Fruit fly (Drosophila melanogaster) whole organism, prepupa: ENCODE data around the gene CG9021.

Experiments used
- CG11294 ChIP-seq: fragments of 200-800 bp; sonication (Bioruptor generic); IDR thresholded peaks from 2 replicates; pipeline ENCODE4 v1.3.6; 2022; ENCODE audit warnings: missing biosample characterization, missing genetic modification characterization
- CG11762 ChIP-seq: fragments of 200-800 bp; sonication (Bioruptor generic); optimal IDR thresholded peaks from 3 replicates; lab custom pipeline; 2016; ENCODE audit warnings: missing biosample characterization, missing genetic modification characterization; ENCODE audit not compliant: insufficient read depth
- CG11902 ChIP-seq: fragments of 200-800 bp; sonication (Bioruptor generic); optimal IDR thresholded peaks from 3 replicates; lab custom pipeline; 2016; ENCODE audit warnings: missing biosample characterization, missing genetic modification characterization
- CG15336 ChIP-seq: fragments of 200-800 bp; sonication (Bioruptor generic); IDR thresholded peaks from 2 replicates; pipeline ENCODE4 v1.3.6; 2022; ENCODE audit warnings: missing biosample characterization, missing genetic modification characterization
- CG1621 ChIP-seq: fragments of 200-800 bp; sonication (Bioruptor generic); optimal IDR thresholded peaks from 3 replicates; lab custom pipeline; 2018; ENCODE audit warnings: missing biosample characterization, mild to moderate bottlenecking, missing genetic modification characterization
- CG16779 ChIP-seq: fragments of 200-800 bp; sonication (Bioruptor generic); optimal IDR thresholded peaks from 3 replicates; lab custom pipeline; 2017; ENCODE audit warnings: missing biosample characterization, mild to moderate bottlenecking, missing genetic modification characterization
- CG31627 ChIP-seq: fragments of 200-800 bp; sonication (Bioruptor generic); optimal IDR thresholded peaks from 3 replicates; lab custom pipeline; 2016; ENCODE audit warnings: missing biosample characterization, missing genetic modification characterization
- CG32006 ChIP-seq: fragments of 200-800 bp; sonication (Bioruptor generic); optimal IDR thresholded peaks from 3 replicates; lab custom pipeline; 2017; ENCODE audit warnings: missing biosample characterization, mild to moderate bottlenecking, missing genetic modification characterization
- CG34406 ChIP-seq: fragments of 200-800 bp; sonication (Bioruptor generic); optimal IDR thresholded peaks from 3 replicates; lab custom pipeline; 2016; ENCODE audit warnings: missing biosample characterization, missing genetic modification characterization
- CG3919 ChIP-seq: fragments of 200-800 bp; sonication (Bioruptor generic); optimal IDR thresholded peaks from 3 replicates; lab custom pipeline; 2016; ENCODE audit warnings: missing biosample characterization, missing genetic modification characterization
- CG4318 ChIP-seq: fragments of 200-800 bp; sonication (Bioruptor generic); optimal IDR thresholded peaks from 3 replicates; lab custom pipeline; 2017; ENCODE audit warnings: missing biosample characterization, mild to moderate bottlenecking, missing genetic modification characterization
- CG6163 ChIP-seq: fragments of 200-800 bp; sonication (Bioruptor generic); IDR thresholded peaks from 3 replicates; pipeline ENCODE4 v1.3.6; 2022; ENCODE audit warnings: missing biosample characterization, missing genetic modification characterization
- CG6792 ChIP-seq: fragments of 200-800 bp; sonication (Bioruptor generic); optimal IDR thresholded peaks from 3 replicates; lab custom pipeline; 2016; ENCODE audit warnings: missing biosample characterization, missing genetic modification characterization
- CG6808 ChIP-seq: fragments of 200-800 bp; sonication (Bioruptor generic); optimal IDR thresholded peaks from 3 replicates; lab custom pipeline; 2017; ENCODE audit warnings: missing biosample characterization, missing genetic modification characterization, mild to moderate bottlenecking, moderate library complexity, missing genetic modification reagents
- CG6854 ChIP-seq: fragments of 200-800 bp; sonication (Bioruptor generic); optimal IDR thresholded peaks from 2 replicates; lab custom pipeline; 2017; ENCODE audit warnings: missing biosample characterization, mild to moderate bottlenecking, missing genetic modification characterization
- CG7368 ChIP-seq: fragments of 200-800 bp; sonication (Bioruptor generic); optimal IDR thresholded peaks from 3 replicates; lab custom pipeline; 2016; ENCODE audit warnings: missing biosample characterization, missing genetic modification characterization
- CG8319 ChIP-seq: fragments of 200-800 bp; sonication (Bioruptor generic); optimal IDR thresholded peaks from 3 replicates; lab custom pipeline; 2016; ENCODE audit warnings: missing biosample characterization, missing genetic modification characterization
- CG9139 ChIP-seq: fragments of 200-800 bp; sonication (Bioruptor generic); optimal IDR thresholded peaks from 3 replicates; lab custom pipeline; 2017; ENCODE audit warnings: missing biosample characterization, mild to moderate bottlenecking, missing genetic modification characterization
- Eip75B ChIP-seq: fragments of 200-800 bp; sonication (Bioruptor generic); optimal IDR thresholded peaks from 3 replicates; lab custom pipeline; 2016; ENCODE audit warnings: missing biosample characterization, missing genetic modification characterization
- Ets21C ChIP-seq: fragments of 200-800 bp; sonication (Bioruptor generic); optimal IDR thresholded peaks from 3 replicates; lab custom pipeline; 2016; ENCODE audit warnings: missing biosample characterization, missing genetic modification characterization
- Ets96B ChIP-seq: fragments of 200-800 bp; optimal IDR thresholded peaks from 2 replicates; lab custom pipeline; 2019; ENCODE audit warnings: missing biosample characterization, mild to moderate bottlenecking, missing genetic modification characterization, moderate library complexity
- Gug ChIP-seq: fragments of 200-800 bp; sonication (Bioruptor generic); IDR thresholded peaks from 2 replicates; pipeline ENCODE4 v1.3.6; 2022; ENCODE audit warnings: missing biosample characterization, missing genetic modification characterization
- Hr39 ChIP-seq: fragments of 200-800 bp; sonication (Bioruptor generic); optimal IDR thresholded peaks from 2 replicates; lab custom pipeline; 2016; ENCODE audit warnings: missing biosample characterization, missing genetic modification characterization
- Lpt ChIP-seq: fragments of 200-800 bp; sonication (Bioruptor generic); optimal IDR thresholded peaks from 3 replicates; lab custom pipeline; 2016; ENCODE audit warnings: missing biosample characterization, missing genetic modification characterization
- Smox ChIP-seq: fragments of 200-800 bp; sonication (Bioruptor generic); optimal IDR thresholded peaks from 3 replicates; lab custom pipeline; 2016; ENCODE audit warnings: missing biosample characterization, missing genetic modification characterization
- Sox14 ChIP-seq: fragments of 200-800 bp; sonication (Bioruptor generic); optimal IDR thresholded peaks from 3 replicates; lab custom pipeline; 2016; ENCODE audit warnings: missing biosample characterization, missing genetic modification characterization
- Sox15 ChIP-seq: fragments of 200-800 bp; sonication (Bioruptor generic); optimal IDR thresholded peaks from 3 replicates; lab custom pipeline; 2016; ENCODE audit warnings: missing biosample characterization, missing genetic modification characterization
- cyc ChIP-seq: fragments of 200-800 bp; sonication (Bioruptor generic); optimal IDR thresholded peaks from 3 replicates; lab custom pipeline; 2016; ENCODE audit warnings: missing biosample characterization, missing genetic modification characterization
- dac ChIP-seq: fragments of 200-800 bp; sonication (Bioruptor generic); optimal IDR thresholded peaks from 2 replicates; lab custom pipeline; 2017; ENCODE audit warnings: missing biosample characterization, mild to moderate bottlenecking, missing genetic modification characterization
- esn ChIP-seq: fragments of 200-800 bp; sonication (Bioruptor generic); optimal IDR thresholded peaks from 2 replicates; lab custom pipeline; 2016; ENCODE audit warnings: missing biosample characterization, mild to moderate bottlenecking, missing genetic modification characterization, moderate library complexity
- fkh ChIP-seq: fragments of 200-800 bp; sonication (Bioruptor generic); optimal IDR thresholded peaks from 3 replicates; lab custom pipeline; 2017; ENCODE audit warnings: missing biosample characterization, mild to moderate bottlenecking, missing genetic modification characterization, moderate library complexity
- lz ChIP-seq: fragments of 200-800 bp; sonication (Bioruptor generic); optimal IDR thresholded peaks from 3 replicates; lab custom pipeline; 2016; ENCODE audit warnings: missing biosample characterization, missing genetic modification characterization
- net ChIP-seq: fragments of 200-800 bp; sonication (Bioruptor generic); optimal IDR thresholded peaks from 3 replicates; lab custom pipeline; 2016; ENCODE audit warnings: missing biosample characterization, missing genetic modification characterization
- salr ChIP-seq, 2 experiments: fragments of 200-800 bp; sonication (Bioruptor generic); optimal IDR thresholded peaks; 3 replicates each; lab custom pipeline; 2016 to 2018; ENCODE audit warnings: missing biosample characterization in 2 of 2, missing genetic modification characterization in 2 of 2, mild to moderate bottlenecking in 1 of 2
- svp ChIP-seq: fragments of 200-800 bp; sonication (Bioruptor generic); peaks from one replicate; lab custom pipeline; 2016; ENCODE audit warnings: missing biosample characterization, missing genetic modification characterization
- topi ChIP-seq: fragments of 200-800 bp; sonication (Bioruptor generic); optimal IDR thresholded peaks from 3 replicates; lab custom pipeline; 2016; ENCODE audit warnings: missing biosample characterization, missing genetic modification characterization

The CG9021 gene

DNA sequence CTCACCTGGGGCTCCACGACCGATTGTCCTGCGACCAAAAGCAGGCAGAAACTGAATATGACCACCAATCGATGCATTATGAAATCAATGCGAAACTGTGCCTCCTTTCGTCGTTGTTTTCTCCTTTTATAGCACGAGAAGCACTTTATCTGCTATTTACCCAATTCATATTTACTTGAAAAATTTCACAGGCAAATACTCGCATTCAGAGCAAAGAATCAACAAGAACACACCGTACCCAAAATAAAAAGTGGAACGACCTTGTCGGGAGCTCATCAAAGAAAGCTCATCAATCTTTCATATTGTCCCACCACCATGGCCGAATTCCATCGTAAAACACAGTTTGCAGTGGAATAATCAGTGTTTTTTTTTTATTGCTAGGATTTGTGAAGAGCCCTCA lies at the start of gene CG9021 (continued):
- TF ChIP-seq CG11294 (GFP tag; lab: Robert Waterston, UW), result no peak
- peak; percentile 35 for TF ChIP-seq Hr39 (GFP tag; lab: Kevin White, UChicago)
- TF ChIP-seq CG34406 (GFP tag; lab: Kevin White, UChicago), result peak; percentile 18
- TF ChIP-seq lz (GFP tag; lab: Kevin White, UChicago), result peak; percentile 16
- no peak for TF ChIP-seq net
- TF ChIP-seq CG31627 (GFP tag; lab: Kevin White, UChicago), result no peak
- no peak for TF ChIP-seq Ets96B (tag; lab: Kevin White, UChicago)

DNA sequence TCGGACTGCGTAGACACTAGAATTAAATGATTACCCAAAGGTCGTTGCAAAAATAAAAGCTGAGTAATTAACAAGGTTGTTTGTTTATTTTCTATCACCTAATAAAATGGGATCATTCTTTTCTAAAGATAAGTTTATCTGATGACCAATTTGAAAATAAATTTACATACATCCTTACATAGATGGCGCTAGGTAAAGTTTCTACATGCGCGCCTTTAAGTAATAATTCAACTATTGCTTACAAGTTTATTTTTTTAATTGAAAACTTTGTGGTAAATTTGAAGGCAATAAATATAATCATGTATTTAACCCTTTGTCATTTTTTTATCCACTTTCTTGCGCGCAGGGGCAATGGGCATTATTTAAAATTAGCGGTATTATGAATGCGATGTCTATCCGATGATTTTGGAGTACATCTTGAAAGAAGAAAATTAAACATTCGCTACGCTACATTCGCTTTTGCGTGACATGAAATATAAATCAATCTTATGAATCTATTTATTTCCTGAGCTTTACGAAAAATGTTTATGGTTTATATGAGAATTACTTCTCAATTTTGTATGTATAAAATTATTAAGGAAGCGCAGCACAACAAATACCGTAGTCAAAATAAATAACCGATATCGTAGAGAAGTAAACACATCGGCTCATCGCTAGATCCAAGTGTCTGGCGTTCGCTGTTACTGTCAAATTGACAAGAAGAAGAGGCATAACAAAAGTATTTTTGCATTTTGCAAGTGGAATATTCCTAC lies 44.5 kb upstream of the CG9021 start, which contains the start of gene CG9044:
CG9044 (plus strand) TSS at position 676 of the 752 bp plus-strand sequence.
- TF ChIP-seq Ets21C (GFP tag; lab: Kevin White, UChicago) (peak; percentile 28), CG6808 (no peak), CG11294 (GFP tag; lab: Robert Waterston, UW) (no peak), fkh (GFP tag; lab: Kevin White, UChicago) (no peak), CG6854 (GFP tag; lab: Kevin White, UChicago) (no peak), CG4318 (GFP tag; lab: Kevin White, UChicago) (no peak), Gug (GFP tag; lab: Robert Waterston, UW) (peak; percentile 27; the same call in 1 of the 2 replicates), CG34406 (GFP tag; lab: Kevin White, UChicago) (no peak), cyc (GFP tag; lab: Kevin White, UChicago) (peak; percentile 51), CG11762 (GFP tag; lab: Kevin White, UChicago) (no peak), CG31627 (GFP tag; lab: Kevin White, UChicago) (peak; percentile 68), salr (GFP tag; optimal IDR thresholded peaks at IDR 0.05; lab: Kevin White, UChicago) (no peak), CG6792 (GFP tag; lab: Kevin White, UChicago) (no peak), lz (GFP tag; lab: Kevin White, UChicago) (peak; percentile 56), Sox14 (GFP tag; lab: Kevin White, UChicago) (peak; percentile 86), dac (no peak), CG32006 (no peak), CG3919 (no peak), CG6163 (GFP tag; lab: Robert Waterston, UW) (no peak), Hr39 (GFP tag; lab: Kevin White, UChicago) (peak; percentile 76), CG8319 (GFP tag; lab: Kevin White, UChicago) (no peak), topi (no peak), CG11902 (GFP tag; lab: Kevin White, UChicago) (peak; percentile 38), esn (GFP tag; lab: Kevin White, UChicago) (peak; percentile 62), CG15336 (GFP tag; lab: Robert Waterston, UW) (no peak), svp (GFP tag; lab: Kevin White, UChicago) (no peak), Lpt (GFP tag; lab: Kevin White, UChicago) (no peak), CG16779 (no peak), Sox15 (GFP tag; lab: Kevin White, UChicago) (peak; percentile 44), CG1621 (tag; lab: Kevin White, UChicago) (no peak)

DNA sequence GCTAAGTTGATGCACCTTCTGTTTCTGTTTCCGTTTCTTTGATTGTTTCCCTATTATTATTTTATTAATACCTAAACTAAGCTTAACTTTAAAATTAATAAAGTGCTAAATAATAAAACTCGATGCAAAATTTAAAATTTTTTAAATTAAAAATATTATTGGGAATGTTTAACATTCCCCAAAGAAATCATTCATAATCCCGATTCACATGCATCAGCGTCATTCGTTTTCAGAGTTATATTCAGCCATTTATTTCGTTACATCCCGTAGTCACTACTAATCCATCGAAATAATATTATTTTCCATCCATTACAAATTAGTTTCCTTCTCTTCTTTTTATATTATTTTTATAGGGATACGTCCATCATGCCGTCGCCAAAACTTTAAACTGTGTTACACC lies 43.0 kb upstream of the CG9021 start:
- TF ChIP-seq CG6163 (GFP tag; lab: Robert Waterston, UW) (no peak), topi (no peak), cyc (GFP tag; lab: Kevin White, UChicago) (no peak), CG6854 (GFP tag; lab: Kevin White, UChicago) (no peak), Hr39 (GFP tag; lab: Kevin White, UChicago) (no peak), CG9139 (GFP tag; lab: Kevin White, UChicago) (no peak), Smox (no peak), CG32006 (no peak), net (no peak), CG7368 (GFP tag; lab: Kevin White, UChicago) (no peak), CG6792 (GFP tag; lab: Kevin White, UChicago) (no peak), Eip75B (GFP tag; lab: Kevin White, UChicago) (no peak), Sox15 (GFP tag; lab: Kevin White, UChicago) (no peak)
- TF ChIP-seq, all 60 proteins: peak for 0
